Fruit fly (Drosophila melanogaster): ENCODE measurements around the gene Spindly.

Gene Spindly

dm6 chr2L:3573907-3574306 is 43.8 kb upstream of the Spindly start (continued):
- peak; percentile 84 for TF ChIP-seq ken (GFP tag; IDR thresholded peaks at IDR 0.05)
- peak; percentile 16; the same call in 1 of the 2 replicates for TF ChIP-seq gsb (GFP tag; IDR thresholded peaks at IDR 0.05)
- TF ChIP-seq Adf1 (GFP tag; IDR thresholded peaks at IDR 0.05), result no peak
- TF ChIP-seq psq (GFP tag; optimal IDR thresholded peaks at IDR 0.05), result peak; percentile 7
- TF ChIP-seq Trl (optimal IDR thresholded peaks at IDR 0.05), result no peak
- peak; percentile 70 for TF ChIP-seq Trl (GFP tag; optimal IDR thresholded peaks at IDR 0.05)
- peak; percentile 81 for TF ChIP-seq row (GFP tag; IDR thresholded peaks at IDR 0.05)
- no peak for TF ChIP-seq CG13894 (tag; optimal IDR thresholded peaks at IDR 0.05)
- peak; percentile 59 for TF ChIP-seq Max (GFP tag; optimal IDR thresholded peaks at IDR 0.05)
- peak; percentile 39 for TF ChIP-seq en (GFP tag; optimal IDR thresholded peaks at IDR 0.05)
- peak; percentile 41 for TF ChIP-seq crc (GFP tag; optimal IDR thresholded peaks at IDR 0.05)
- no peak for TF ChIP-seq CG10321 (GFP tag; IDR thresholded peaks at IDR 0.05)
- TF ChIP-seq Six4 (GFP tag; optimal IDR thresholded peaks at IDR 0.05), result peak; percentile 67
- peak; percentile 70 for TF ChIP-seq Hr3 (GFP tag; optimal IDR thresholded peaks at IDR 0.05)
- peak; percentile 56 for TF ChIP-seq CG8359 (GFP tag; optimal IDR thresholded peaks at IDR 0.05; ENCODE audit: borderline replicate concordance)
- peak; percentile 85 for TF ChIP-seq CG6689 (GFP tag; IDR thresholded peaks at IDR 0.05)
- TF ChIP-seq CG6175 (GFP tag; IDR thresholded peaks at IDR 0.05), result 0 out of 3 replicates have a peak, but pooled peaks have one; percentile 38
- TF ChIP-seq zf30C (GFP tag; optimal IDR thresholded peaks at IDR 0.05), result peak; percentile 52
- TF ChIP-seq CG6272 (GFP tag; IDR thresholded peaks at IDR 0.05), result peak; percentile 77
- TF ChIP-seq Vsx1 (GFP tag; optimal IDR thresholded peaks at IDR 0.05), result peak; percentile 67
- TF ChIP-seq CG7928 (GFP tag; optimal IDR thresholded peaks at IDR 0.05), result no peak
- TF ChIP-seq CG8089 (GFP tag; optimal IDR thresholded peaks at IDR 0.05), result peak; percentile 79
- peak; percentile 83 for TF ChIP-seq CG4730 (GFP tag; IDR thresholded peaks at IDR 0.05)
- peak; percentile 82 for TF ChIP-seq H15 (GFP tag; IDR thresholded peaks at IDR 0.05)
- peak; percentile 54 for TF ChIP-seq CrebB (tag; optimal IDR thresholded peaks at IDR 0.05)
- peak; percentile 85 for TF ChIP-seq gce (GFP tag; IDR thresholded peaks at IDR 0.05)
- TF ChIP-seq crp (GFP tag; optimal IDR thresholded peaks at IDR 0.05), result no peak
- peak; percentile 33; the same call in 1 of the 2 replicates for TF ChIP-seq Dip2 (GFP tag; IDR thresholded peaks at IDR 0.05)
- TF ChIP-seq Hmr (GFP tag; optimal IDR thresholded peaks at IDR 0.05), result no peak
- peak; percentile 52 for TF ChIP-seq E2f2 (GFP tag; IDR thresholded peaks at IDR 0.05)
- TF ChIP-seq HHEX (GFP tag; optimal IDR thresholded peaks at IDR 0.05), result peak; percentile 52
- TF ChIP-seq dati (GFP tag; IDR thresholded peaks at IDR 0.05), result peak; percentile 66; the same call in 1 of the 2 replicates
- no peak for TF ChIP-seq CG1832 (GFP tag; optimal IDR thresholded peaks at IDR 0.05)
- TF ChIP-seq CG13624 (GFP tag; optimal IDR thresholded peaks at IDR 0.05), result peak; percentile 18
- TF ChIP-seq Bteb2 (GFP tag; optimal IDR thresholded peaks at IDR 0.05), result no peak
- TF ChIP-seq eyg (GFP tag; optimal IDR thresholded peaks at IDR 0.05), result peak; percentile 22

- TF ChIP-seq Nf-YA (GFP tag; IDR thresholded peaks at IDR 0.05), result no peak; the same call in 1 of the 2 replicates
- no peak for TF ChIP-seq toy (GFP tag; IDR thresholded peaks at IDR 0.05)
- peak; percentile 58 for TF ChIP-seq tio (GFP tag; optimal IDR thresholded peaks at IDR 0.05)
- no peak for TF ChIP-seq ac (GFP tag; optimal IDR thresholded peaks at IDR 0.05)
- no peak for TF ChIP-seq Doc3 (GFP tag; IDR thresholded peaks at IDR 0.05; ENCODE audit: partially characterized antibody)
- TF ChIP-seq CG5245 (GFP tag; optimal IDR thresholded peaks at IDR 0.05), result peak; percentile 46
- TF ChIP-seq CG3065 (GFP tag; optimal IDR thresholded peaks at IDR 0.05), result no peak
- TF ChIP-seq chif (GFP tag; optimal IDR thresholded peaks at IDR 0.05), result peak; percentile 71 to 73
- peak; percentile 30 for TF ChIP-seq ems (GFP tag; optimal IDR thresholded peaks at IDR 0.05)
- peak; percentile 55 for TF ChIP-seq tx (GFP tag; optimal IDR thresholded peaks at IDR 0.05)
- TF ChIP-seq pzg (GFP tag; optimal IDR thresholded peaks at IDR 0.05), result no peak
- TF ChIP-seq CG12391 (tag; optimal IDR thresholded peaks at IDR 0.05), result peak; percentile 77
- no peak for TF ChIP-seq Lim3 (GFP tag; IDR thresholded peaks at IDR 0.05)
- TF ChIP-seq BtbVII (GFP tag; optimal IDR thresholded peaks at IDR 0.05), result peak; percentile 13
- TF ChIP-seq Hmx (GFP tag; optimal IDR thresholded peaks at IDR 0.05), result no peak
- TF ChIP-seq usp (GFP tag; optimal IDR thresholded peaks at IDR 0.05), result no peak
- no peak for TF ChIP-seq trh (GFP tag; optimal IDR thresholded peaks at IDR 0.05)
- TF ChIP-seq CG2202 (tag; optimal IDR thresholded peaks at IDR 0.05), result peak; percentile 44
These were observed 43.1 kb upstream of the Spindly start for dm6 chr2L:3573172-3573755.

All from whole organism, embryonic.